Fruit fly (Drosophila melanogaster): Measurements from ENCODE around the gene CG15385.

Gene CG15385

dm6 chr2L:2227316-2227715, 14.9 kb upstream of the CG15385 start (continued):
- TF ChIP-seq CG30431 (GFP tag; optimal IDR thresholded peaks at IDR 0.05) (no peak), CG17612 (GFP tag; IDR thresholded peaks at IDR 0.05) (no peak), CG10431 (GFP tag; optimal IDR thresholded peaks at IDR 0.05) (no peak), dysf (GFP tag; IDR thresholded peaks at IDR 0.05) (peak; percentile 69), sob (GFP tag; IDR thresholded peaks at IDR 0.05) (peak; percentile 10; the same call in 1 of the 2 replicates), salm (tag; optimal IDR thresholded peaks at IDR 0.05) (no peak), CG7372 (GFP tag; IDR thresholded peaks at IDR 0.05) (no peak), Bgb (GFP tag; IDR thresholded peaks at IDR 0.05; ENCODE audit: partially characterized antibody) (no peak), knrl (GFP tag; IDR thresholded peaks at IDR 0.05; ENCODE audit: partially characterized antibody) (no peak), tll (GFP tag; optimal IDR thresholded peaks at IDR 0.05) (no peak), Fer3 (tag; optimal IDR thresholded peaks at IDR 0.05) (no peak), Camta (GFP tag; optimal IDR thresholded peaks at IDR 0.05) (no peak), CG3065 (GFP tag; optimal IDR thresholded peaks at IDR 0.05) (no peak), Antp (GFP tag; optimal IDR thresholded peaks at IDR 0.05) (peak; percentile 38), CG1603 (tag; optimal IDR thresholded peaks at IDR 0.05) (peak; percentile 72), HmgD (GFP tag; optimal IDR thresholded peaks at IDR 0.05) (no peak), fd96Cb (tag; optimal IDR thresholded peaks at IDR 0.05) (peak; percentile 43), CG10366 (GFP tag; IDR thresholded peaks at IDR 0.05) (no peak; the same call in 1 of the 2 replicates), phol (tag; optimal IDR thresholded peaks at IDR 0.05) (peak; percentile 51), al (GFP tag; IDR thresholded peaks at IDR 0.05) (no peak), z (GFP tag; IDR thresholded peaks at IDR 0.05) (no peak), tx (GFP tag; optimal IDR thresholded peaks at IDR 0.05) (no peak), NC2α (GFP tag; optimal IDR thresholded peaks at IDR 0.05) (no peak), odd (GFP tag; optimal IDR thresholded peaks at IDR 0.05) (peak; percentile 43), so (GFP tag; IDR thresholded peaks at IDR 0.05) (peak; percentile 61; the same call in 1 of the 3 replicates), Oaz (GFP tag; IDR thresholded peaks at IDR 0.05) (peak; percentile 36; the same call in 1 of the 2 replicates), CG11560 (tag; IDR thresholded peaks at IDR 0.05) (no peak), CG17385 (GFP tag; optimal IDR thresholded peaks at IDR 0.05) (no peak), CG15269 (tag; optimal IDR thresholded peaks at IDR 0.05) (peak; percentile 65), CG13894 (tag; optimal IDR thresholded peaks at IDR 0.05) (no peak), ash1 (GFP tag; optimal IDR thresholded peaks at IDR 0.05) (no peak), CG32772 (GFP tag; IDR thresholded peaks at IDR 0.05) (no peak), Ada2b (GFP tag; IDR thresholded peaks at IDR 0.05) (peak; percentile 16; the same call in 1 of the 2 replicates), Nf-YC (tag; optimal IDR thresholded peaks at IDR 0.05) (peak; percentile 30), Ssrp (tag; optimal IDR thresholded peaks at IDR 0.05) (peak; percentile 30), CG2120 (GFP tag; optimal IDR thresholded peaks at IDR 0.05) (peak; percentile 45), Bdp1 (GFP tag; optimal IDR thresholded peaks at IDR 0.05) (no peak), Usf (GFP tag; optimal IDR thresholded peaks at IDR 0.05) (no peak), CG10147 (GFP tag; optimal IDR thresholded peaks at IDR 0.05) (no peak), Abd-B (GFP tag; optimal IDR thresholded peaks at IDR 0.05) (no peak), run (tag; optimal IDR thresholded peaks at IDR 0.05) (no peak), Dek (tag; optimal IDR thresholded peaks at IDR 0.05) (no peak), ssp (GFP tag; IDR thresholded peaks at IDR 0.05) (0 out of 2 replicates have a peak, but pooled peaks have one; percentile 13), prd (optimal IDR thresholded peaks at IDR 0.05) (no peak), prd (GFP tag; IDR thresholded peaks at IDR 0.05) (peak; percentile 51; the same call in 2 of the 3 replicates), CG10543 (GFP tag; optimal IDR thresholded peaks at IDR 0.05) (peak; percentile 15)
